Worm (Caenorhabditis elegans) whole organism, late embryonic: Measurements from ENCODE around the gene npp-9.

Experiments used
- ama-1 ChIP-seq: fragments of 150-350 bp; optimal IDR thresholded peaks from 2 replicates; lab custom pipeline; 2014
- ceh-6 ChIP-seq: fragments of 200-800 bp; sonication (Bioruptor generic); optimal IDR thresholded peaks from 2 replicates; lab custom pipeline; 2018; ENCODE audit warnings: mild to moderate bottlenecking, missing genetic modification characterization, missing compliant biosample characterization
- hlh-30 ChIP-seq: sonication (generic microtip); optimal IDR thresholded peaks from 2 replicates; lab custom pipeline; 2017; ENCODE audit warnings: antibody characterized with exemption, missing genetic modification characterization, missing compliant biosample characterization; ENCODE audit not compliant: insufficient read depth
- pha-2 ChIP-seq: sonication (generic microtip); optimal IDR thresholded peaks from 2 replicates; lab custom pipeline; 2017; ENCODE audit warnings: mild to moderate bottlenecking, missing genetic modification characterization, missing compliant biosample characterization
- syd-9 ChIP-seq: sonication (generic microtip); optimal IDR thresholded peaks from 2 replicates; lab custom pipeline; 2016; ENCODE audit warnings: mild to moderate bottlenecking, missing genetic modification characterization, moderate library complexity, missing compliant biosample characterization

ce11 chrIII:3355791-3356190 lies 48.5 kb downstream of the npp-9 start:
- no peak for TF ChIP-seq ama-1 (lab: Kevin White, UChicago)
- TF ChIP-seq hlh-30 (tag; lab: Kevin White, UChicago) = no peak
- no peak for TF ChIP-seq syd-9 (tag; lab: Kevin White, UChicago)
- TF ChIP-seq ceh-6 (GFP tag; lab: Kevin White, UChicago) = no peak
- no peak for TF ChIP-seq pha-2
